Worm (Caenorhabditis elegans): ENCODE measurements around the gene zag-1.

DNA sequence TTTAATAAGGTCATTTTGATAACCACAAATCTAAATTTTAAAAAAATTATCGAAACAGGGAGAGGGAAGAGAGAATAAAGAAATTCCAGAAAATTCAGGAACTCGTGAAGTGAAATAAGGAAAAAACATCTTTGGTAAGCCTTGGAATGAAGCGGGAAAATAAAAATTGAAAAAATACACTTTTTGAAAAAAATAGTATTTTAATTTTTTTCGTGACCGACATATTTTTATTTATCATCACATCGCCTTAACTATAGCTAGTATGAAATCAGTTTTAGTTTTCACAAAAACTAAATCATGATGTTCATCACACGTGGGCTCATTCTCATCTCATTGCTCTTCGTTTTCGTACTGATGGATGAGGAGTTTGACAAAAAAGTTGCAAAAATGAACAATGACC lies 53.5 kb downstream of the zag-1 start, which contains the start of gene F56D6.13:
- TF ChIP-seq F13C5.2 (tag; optimal IDR thresholded peaks at IDR 0.05) (no peak), B0310.2 (tag; optimal IDR thresholded peaks at IDR 0.05) (no peak)

All from whole organism, early embryonic.